Worm (Caenorhabditis elegans): ENCODE measurements around the gene F27E5.8.

Gene F27E5.8

ce11 chrII:10108377-10108776 is 18.9 kb downstream of the F27E5.8 start, which contains the start of the genes ZK945.7 and ZK945.8:
TSS of gene ZK945.7 (minus strand) at chrII:10108477.
TSS of gene ZK945.8 (plus strand) at chrII:10108651.
- no peak for TF ChIP-seq ceh-44 (GFP tag; IDR thresholded peaks at IDR 0.05)
- TF ChIP-seq dmd-8 (GFP tag; IDR thresholded peaks at IDR 0.05) = no peak
- no peak for TF ChIP-seq D1046.2 (GFP tag; IDR thresholded peaks at IDR 0.05)
- no peak for TF ChIP-seq ctbp-1 (GFP tag; IDR thresholded peaks at IDR 0.05)
- TF ChIP-seq dmd-9 (GFP tag; IDR thresholded peaks at IDR 0.05) = no peak
- TF ChIP-seq daf-19 (GFP tag; conservative IDR thresholded peaks at IDR 0.05) = no peak
- no peak for TF ChIP-seq F44E2.7 (GFP tag; IDR thresholded peaks at IDR 0.05)
- TF ChIP-seq madf-9 (GFP tag; conservative IDR thresholded peaks at IDR 0.05) = no peak
- no peak for TF ChIP-seq spr-1 (tag; optimal IDR thresholded peaks at IDR 0.05)
- TF ChIP-seq ceh-32 (tag; optimal IDR thresholded peaks at IDR 0.05; ENCODE audit: poor library complexity) = no peak
- no peak for TF ChIP-seq tag-97 (GFP tag; IDR thresholded peaks at IDR 0.05)
- TF ChIP-seq unc-62 (GFP tag; optimal IDR thresholded peaks at IDR 0.05 in 1 of 2) = no peak
- no peak for TF ChIP-seq unc-62 (tag; optimal IDR thresholded peaks at IDR 0.05)
- no peak for TF ChIP-seq tra-1 (GFP tag; IDR thresholded peaks at IDR 0.05)
- TF ChIP-seq pha-4 (GFP tag; IDR thresholded peaks at IDR 0.05) = no peak
- no peak for TF ChIP-seq pha-4 (tag; optimal IDR thresholded peaks at IDR 0.05)
- no peak for TF ChIP-seq lin-13 (GFP tag; optimal IDR thresholded peaks at IDR 0.05)

- TF ChIP-seq Y105C5A.15 (GFP tag; IDR thresholded peaks at IDR 0.05) (no peak), ztf-7 (tag; optimal IDR thresholded peaks at IDR 0.05) (no peak), lin-38 (GFP tag; IDR thresholded peaks at IDR 0.05) (no peak), lin-29 (GFP tag; IDR thresholded peaks at IDR 0.05) (no peak), mxl-2 (GFP tag; conservative IDR thresholded peaks at IDR 0.05) (no peak), mep-1 (tag; optimal IDR thresholded peaks at IDR 0.05) (no peak), zfp-2 (tag; optimal IDR thresholded peaks at IDR 0.05) (no peak), skn-1 (tag; optimal IDR thresholded peaks at IDR 0.05) (no peak), unc-39 (tag; optimal IDR thresholded peaks at IDR 0.05) (no peak), F44E2.7 (GFP tag; IDR thresholded peaks at IDR 0.05) (no peak), T20F7.1 (GFP tag; optimal IDR thresholded peaks at IDR 0.05) (no peak), lir-3 (tag; optimal IDR thresholded peaks at IDR 0.05) (no peak), ceh-82 (tag; optimal IDR thresholded peaks at IDR 0.05) (no peak), tra-1 (GFP tag; IDR thresholded peaks at IDR 0.05) (no peak), tag-97 (GFP tag; IDR thresholded peaks at IDR 0.05) (no peak), ceh-44 (GFP tag; IDR thresholded peaks at IDR 0.05) (no peak)
Observed at ce11 chrII:10106870-10107269, 20.4 kb downstream of the F27E5.8 start, which contains the start of gene ZK945.6. TSS of gene ZK945.6 (minus strand) at chrII:10106970.

- TF ChIP-seq T20F7.1 (GFP tag; optimal IDR thresholded peaks at IDR 0.05) = no peak
- no peak for TF ChIP-seq lin-13 (GFP tag; optimal IDR thresholded peaks at IDR 0.05)
- TF ChIP-seq ZK337.2 (GFP tag; IDR thresholded peaks at IDR 0.05) = no peak
- TF ChIP-seq ceh-44 (GFP tag; IDR thresholded peaks at IDR 0.05) = no peak
- TF ChIP-seq nhr-10 (tag; optimal IDR thresholded peaks at IDR 0.05) = no peak
- TF ChIP-seq nhr-42 (GFP tag; IDR thresholded peaks at IDR 0.05) = no peak
- no peak for TF ChIP-seq mdt-29 (GFP tag; IDR thresholded peaks at IDR 0.05)
- TF ChIP-seq gei-8 (GFP tag; optimal IDR thresholded peaks at IDR 0.05) = no peak
- TF ChIP-seq dmd-6 (GFP tag; IDR thresholded peaks at IDR 0.05) = no peak
- TF ChIP-seq hlh-30 (tag; optimal IDR thresholded peaks at IDR 0.05; ENCODE audit: insufficient read depth) = no peak
Observed at ce11 chrII:10105604-10106003, 21.7 kb downstream of the F27E5.8 start, which contains the start of gene ZK945.4. TSS of gene ZK945.4 (minus strand) at chrII:10105704.

- no peak for TF ChIP-seq mdl-1 (tag; optimal IDR thresholded peaks at IDR 0.05)
- no peak for TF ChIP-seq D1046.2 (GFP tag; IDR thresholded peaks at IDR 0.05)
- TF ChIP-seq ceh-20 (GFP tag; IDR thresholded peaks at IDR 0.05) = no peak
- no peak for TF ChIP-seq zfp-2 (tag; optimal IDR thresholded peaks at IDR 0.05)
- TF ChIP-seq skn-1 (tag; optimal IDR thresholded peaks at IDR 0.05) = no peak
- no peak for TF ChIP-seq unc-39 (tag; optimal IDR thresholded peaks at IDR 0.05)
- no peak for TF ChIP-seq nhr-42 (GFP tag; IDR thresholded peaks at IDR 0.05)
- no peak for TF ChIP-seq set-16 (GFP tag; IDR thresholded peaks at IDR 0.05)
- no peak for TF ChIP-seq egl-27 (tag; optimal IDR thresholded peaks at IDR 0.05)
- TF ChIP-seq nhr-77 (tag; optimal IDR thresholded peaks at IDR 0.05) = no peak
Observed at ce11 chrII:10103212-10103611, 24.1 kb downstream of the F27E5.8 start.
